Worm (Caenorhabditis elegans) whole organism, L1 larva: ENCODE results near the gene gldi-3.

Source experiments
- C04F5.9 ChIP-seq: sonication (generic microtip); optimal IDR thresholded peaks from 2 replicates; lab custom pipeline; 2016; ENCODE audit warnings: missing genetic modification characterization, missing compliant biosample characterization
- F16B12.6 ChIP-seq: fragments of 150-350 bp; optimal IDR thresholded peaks from 2 replicates; lab custom pipeline; 2014; ENCODE audit warnings: missing biosample characterization, missing genetic modification characterization
- Y116A8C.19 ChIP-seq: sonication (generic microtip); optimal IDR thresholded peaks from 2 replicates; lab custom pipeline; 2016; ENCODE audit warnings: missing compliant biosample characterization, missing genetic modification characterization, borderline replicate concordance
- blmp-1 ChIP-seq: fragments of 150-350 bp; optimal IDR thresholded peaks from 2 replicates; lab custom pipeline; 2014; ENCODE audit warnings: missing biosample characterization, missing genetic modification characterization
- ceh-82 ChIP-seq, 3 experiments: fragments of 150-350 bp in 1 of 3; sonication (generic microtip) in 2 of 3; optimal IDR thresholded peaks; 2 replicates each; lab custom pipeline; 2014 to 2017; ENCODE audit warnings: missing biosample characterization in 3 of 3, missing genetic modification characterization in 3 of 3
- ceh-88 ChIP-seq: fragments of 200-800 bp; sonication (Bioruptor generic); IDR thresholded peaks from 2 replicates; pipeline ENCODE4 v1.3.6; 2022; ENCODE audit warnings: missing genetic modification characterization, missing compliant biosample characterization
- dpl-1 ChIP-seq, 3 experiments: fragments of 150-350 bp in 2 of 3; sonication (generic microtip) in 1 of 3; optimal IDR thresholded peaks; 2 replicates each; lab custom pipeline; 2014 to 2017; ENCODE audit warnings: missing biosample characterization in 3 of 3, missing genetic modification characterization in 3 of 3, missing genetic modification reagents in 3 of 3
- dsc-1 ChIP-seq: sonication (generic microtip); optimal IDR thresholded peaks from 2 replicates; lab custom pipeline; 2016; ENCODE audit warnings: mild to moderate bottlenecking, missing genetic modification characterization, missing compliant biosample characterization
- efl-1 ChIP-seq, 4 experiments: fragments of 150-350 bp; optimal IDR thresholded peaks in 3 of 4; peaks in 1 of 4; 1 replicate in 1 of 4; 2 replicates in 3 of 4; lab custom pipeline; 2014; ENCODE audit warnings: missing biosample characterization in 2 of 4, missing genetic modification characterization in 2 of 4, missing genetic modification reagents in 2 of 4
- efl-3 ChIP-seq: fragments of 200-800 bp; sonication (Bioruptor generic); optimal IDR thresholded peaks from 2 replicates; lab custom pipeline; 2018; ENCODE audit warnings: mild to moderate bottlenecking, missing genetic modification characterization, missing compliant biosample characterization
- egl-27 ChIP-seq, 2 experiments: fragments of 150-350 bp in 1 of 2; sonication (generic microtip); optimal IDR thresholded peaks; 3 replicates each; lab custom pipeline; 2017 to 2018; ENCODE audit warnings: missing biosample characterization in 2 of 2, missing genetic modification characterization in 2 of 2, missing genetic modification reagents in 2 of 2
- elt-3 ChIP-seq, 6 experiments: fragments of 150-350 bp in 1 of 6; sonication (generic microtip); optimal IDR thresholded peaks; 2 replicates each; lab custom pipeline; 2017 to 2018; ENCODE audit warnings: missing biosample characterization in 6 of 6, missing genetic modification characterization in 6 of 6, inconsistent platforms in 1 of 6
- grh-1 ChIP-seq: fragments of 200-800 bp; sonication (Bioruptor generic); IDR thresholded peaks from 2 replicates; pipeline ENCODE4 v1.3.6; 2022; ENCODE audit warnings: missing genetic modification reagents, missing genetic modification characterization, missing compliant biosample characterization
- irx-1 ChIP-seq: sonication (generic microtip); optimal IDR thresholded peaks from 2 replicates; lab custom pipeline; 2016; ENCODE audit warnings: missing genetic modification characterization, missing compliant biosample characterization
- isw-1 ChIP-seq: fragments of 200-800 bp; sonication (Bioruptor generic); IDR thresholded peaks from 2 replicates; pipeline ENCODE4 v1.3.6; 2022; ENCODE audit warnings: missing genetic modification characterization, missing compliant biosample characterization
- jun-1 ChIP-seq: fragments of 150-350 bp; optimal IDR thresholded peaks from 2 replicates; lab custom pipeline; 2014; ENCODE audit warnings: missing biosample characterization, missing genetic modification reagents, missing genetic modification characterization
- lin-14 ChIP-seq: fragments of 200-800 bp; sonication (Bioruptor generic); optimal IDR thresholded peaks from 2 replicates; lab custom pipeline; 2018; ENCODE audit warnings: mild to moderate bottlenecking, missing genetic modification characterization, moderate library complexity, missing compliant biosample characterization
- lin-15B ChIP-seq: fragments of 150-350 bp; sonication (generic microtip); optimal IDR thresholded peaks from 3 replicates; lab custom pipeline; 2014; ENCODE audit warnings: missing biosample characterization, missing genetic modification characterization
- lin-35 ChIP-seq, 2 experiments: fragments of 150-350 bp; optimal IDR thresholded peaks; 2 replicates each; lab custom pipeline; 2014; ENCODE audit warnings: missing biosample characterization in 2 of 2, missing genetic modification characterization in 2 of 2, missing genetic modification reagents in 2 of 2
- lir-3 ChIP-seq: sonication (generic microtip); optimal IDR thresholded peaks from 2 replicates; lab custom pipeline; 2016; ENCODE audit warnings: mild to moderate bottlenecking, missing genetic modification characterization, moderate library complexity, missing compliant biosample characterization; ENCODE audit not compliant: poor library complexity
- lsy-2 ChIP-seq, 2 experiments: fragments of 150-350 bp; optimal IDR thresholded peaks; 2 replicates each; lab custom pipeline; 2014; ENCODE audit warnings: missing biosample characterization in 2 of 2, missing genetic modification characterization in 2 of 2
- mdl-1 ChIP-seq, 2 experiments: fragments of 150-350 bp; optimal IDR thresholded peaks; 2 replicates each; lab custom pipeline; 2014 to 2017; ENCODE audit warnings: missing biosample characterization in 2 of 2, missing genetic modification characterization in 2 of 2, inconsistent platforms in 1 of 2
- mep-1 ChIP-seq: fragments of 150-350 bp; optimal IDR thresholded peaks from 2 replicates; lab custom pipeline; 2014; ENCODE audit warnings: missing biosample characterization, missing genetic modification characterization
- nhr-19 ChIP-seq: fragments of 200-800 bp; sonication (Bioruptor generic); conservative IDR thresholded peaks from 2 replicates; pipeline ENCODE4 v1.3.6; 2022; ENCODE audit warnings: missing genetic modification characterization, missing compliant biosample characterization
- nhr-20 ChIP-seq: sonication (generic microtip); optimal IDR thresholded peaks from 2 replicates; lab custom pipeline; 2016; ENCODE audit warnings: mild to moderate bottlenecking, missing genetic modification characterization, missing compliant biosample characterization
- nhr-237 ChIP-seq: fragments of 150-350 bp; optimal IDR thresholded peaks from 2 replicates; lab custom pipeline; 2014; ENCODE audit warnings: missing biosample characterization, missing genetic modification characterization
- nhr-47 ChIP-seq: sonication (generic microtip); optimal IDR thresholded peaks from 2 replicates; lab custom pipeline; 2016; ENCODE audit warnings: mild to moderate bottlenecking, missing genetic modification characterization, moderate library complexity, missing compliant biosample characterization
- nhr-71 ChIP-seq: sonication (generic microtip); optimal IDR thresholded peaks from 2 replicates; lab custom pipeline; 2016; ENCODE audit warnings: mild to moderate bottlenecking, missing genetic modification characterization, moderate library complexity, missing compliant biosample characterization
- nhr-77 ChIP-seq: fragments of 150-350 bp; optimal IDR thresholded peaks from 2 replicates; lab custom pipeline; 2014; ENCODE audit warnings: missing biosample characterization, missing genetic modification characterization
- nhr-85 ChIP-seq: sonication (generic microtip); peaks from one replicate; lab custom pipeline; 2016; ENCODE audit warnings: missing genetic modification characterization, inconsistent platforms, missing compliant biosample characterization
- pag-3 ChIP-seq: sonication (generic microtip); optimal IDR thresholded peaks from 2 replicates; lab custom pipeline; 2017; ENCODE audit warnings: missing genetic modification characterization, mild to moderate bottlenecking, missing compliant biosample characterization, antibody characterized with exemption, borderline replicate concordance; ENCODE audit not compliant: insufficient read depth
- rnt-1 ChIP-seq: sonication (generic microtip); optimal IDR thresholded peaks from 2 replicates; lab custom pipeline; 2016; ENCODE audit warnings: mild to moderate bottlenecking, missing genetic modification characterization, moderate library complexity, missing compliant biosample characterization
- skn-1 ChIP-seq: fragments of 150-350 bp; optimal IDR thresholded peaks from 2 replicates; lab custom pipeline; 2014; ENCODE audit warnings: missing biosample characterization, missing genetic modification characterization
- snpc-4 ChIP-seq: fragments of 150-350 bp; optimal IDR thresholded peaks from 2 replicates; lab custom pipeline; 2014; ENCODE audit warnings: missing biosample characterization, missing genetic modification characterization
- snu-23 ChIP-seq: sonication (generic microtip); optimal IDR thresholded peaks from 2 replicates; lab custom pipeline; 2016; ENCODE audit warnings: missing genetic modification characterization, missing compliant biosample characterization
- sptf-1 ChIP-seq: fragments of 150-350 bp; optimal IDR thresholded peaks from 2 replicates; lab custom pipeline; 2014; ENCODE audit warnings: missing biosample characterization, missing genetic modification characterization
- swsn-7 ChIP-seq: sonication (generic microtip); optimal IDR thresholded peaks from 2 replicates; lab custom pipeline; 2016; ENCODE audit warnings: missing genetic modification characterization, missing compliant biosample characterization
- tbx-2 ChIP-seq: sonication (generic microtip); optimal IDR thresholded peaks from 2 replicates; lab custom pipeline; 2016; ENCODE audit warnings: missing genetic modification characterization, missing compliant biosample characterization
- unc-130 ChIP-seq: fragments of 150-350 bp; optimal IDR thresholded peaks from 2 replicates; lab custom pipeline; 2017; ENCODE audit warnings: missing biosample characterization, missing genetic modification characterization, inconsistent platforms
- unc-62 ChIP-seq: fragments of 150-350 bp; optimal IDR thresholded peaks from 2 replicates; lab custom pipeline; 2014; ENCODE audit warnings: missing biosample characterization, missing genetic modification reagents, missing genetic modification characterization
- unc-86 ChIP-seq: sonication (generic microtip); optimal IDR thresholded peaks from 2 replicates; lab custom pipeline; 2016; ENCODE audit warnings: missing genetic modification characterization, missing compliant biosample characterization
- vab-15 ChIP-seq: sonication (generic microtip); optimal IDR thresholded peaks from 2 replicates; lab custom pipeline; 2017; ENCODE audit warnings: missing genotype, mild to moderate bottlenecking, missing genetic modification characterization, missing compliant biosample characterization
- xbp-1 ChIP-seq: sonication (generic microtip); optimal IDR thresholded peaks from 2 replicates; lab custom pipeline; 2016; ENCODE audit warnings: missing genetic modification characterization, missing compliant biosample characterization
- zip-4 ChIP-seq: fragments of 200-800 bp; sonication (Bioruptor generic); optimal IDR thresholded peaks from 2 replicates; lab custom pipeline; 2018; ENCODE audit warnings: mild to moderate bottlenecking, missing genetic modification characterization, moderate library complexity, missing compliant biosample characterization
- ztf-4 ChIP-seq: fragments of 150-350 bp; optimal IDR thresholded peaks from 2 replicates; lab custom pipeline; 2014; ENCODE audit warnings: missing biosample characterization, missing genetic modification characterization

Gene gldi-3

DNA sequence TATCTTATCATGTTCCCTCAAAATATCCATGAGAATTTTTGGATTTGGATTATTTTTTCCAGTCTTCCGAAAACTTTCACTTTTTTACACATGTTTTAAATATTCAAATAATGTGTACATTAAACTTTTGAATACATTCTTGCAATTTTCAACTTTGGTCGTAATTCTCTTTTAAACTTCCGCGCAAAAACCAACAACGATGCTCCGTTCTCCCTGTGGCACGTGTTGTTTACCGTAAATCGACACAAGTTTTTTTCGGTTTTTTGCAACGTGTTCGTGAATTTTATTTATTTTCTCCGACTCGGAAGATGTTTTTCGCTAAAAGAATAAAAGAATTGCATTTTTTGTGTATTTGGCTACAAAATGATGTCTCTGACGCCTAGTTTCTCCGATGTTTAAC lies 37.1 kb downstream of the gldi-3 start:
- peak; percentile 16 for TF ChIP-seq F16B12.6 (tag; lab: Kevin White, UChicago)
- no peak for TF ChIP-seq snpc-4 (tag; lab: Kevin White, UChicago)
- peak; percentile 68 for TF ChIP-seq mep-1
- peak; percentile 67 for TF ChIP-seq nhr-71 (tag; lab: Kevin White, UChicago)
- TF ChIP-seq ceh-88 (GFP tag; lab: Robert Waterston, UW): peak; percentile 48
- peak; percentile 51 for TF ChIP-seq nhr-20 (tag; lab: Kevin White, UChicago)
- TF ChIP-seq zip-4 (GFP tag; lab: Kevin White, UChicago): no peak
- TF ChIP-seq egl-27 (tag; optimal IDR thresholded peaks at IDR 0.05; lab: Kevin White, UChicago): no peak
- TF ChIP-seq lir-3 (tag; lab: Kevin White, UChicago): no peak
- TF ChIP-seq vab-15 (tag; lab: Kevin White, UChicago): no peak
- TF ChIP-seq pag-3 (tag; lab: Kevin White, UChicago): no peak
- no peak for TF ChIP-seq sptf-1 (tag; lab: Kevin White, UChicago)
- TF ChIP-seq nhr-47: peak; percentile 65
- TF ChIP-seq lin-15B (tag; lab: Kevin White, UChicago): peak; percentile 41
- peak; percentile 15 for TF ChIP-seq nhr-77 (tag; lab: Kevin White, UChicago)
- TF ChIP-seq nhr-85: peak; percentile 75
- peak; percentile 69 for TF ChIP-seq snu-23
- peak; percentile 75 to 95 for TF ChIP-seq efl-1 (optimal IDR thresholded peaks at IDR 0.05; lab: Kevin White, UChicago)
- peak; percentile 94 to 99 for TF ChIP-seq efl-1 (GFP tag; optimal IDR thresholded peaks at IDR 0.05 in 1 of 2; lab: Kevin White, UChicago)
- peak; percentile 10 for TF ChIP-seq dsc-1 (tag; lab: Kevin White, UChicago)
- TF ChIP-seq rnt-1 (tag; lab: Kevin White, UChicago): peak; percentile 54
- TF ChIP-seq lin-35 (GFP tag; optimal IDR thresholded peaks at IDR 0.05; lab: Kevin White, UChicago): peak; percentile 92 to 95
- peak; percentile 49 for TF ChIP-seq blmp-1 (tag; lab: Kevin White, UChicago)
- no peak for TF ChIP-seq C04F5.9 (tag; lab: Kevin White, UChicago)
- TF ChIP-seq jun-1: peak; percentile 6
- peak in 1 of 2 experiments; percentile 47 for TF ChIP-seq mdl-1 (tag; optimal IDR thresholded peaks at IDR 0.05; lab: Kevin White, UChicago)
- TF ChIP-seq tbx-2 (tag; lab: Kevin White, UChicago): peak; percentile 60
- peak; percentile 54 for TF ChIP-seq swsn-7 (tag; lab: Kevin White, UChicago)
- TF ChIP-seq skn-1: peak; percentile 46
- TF ChIP-seq xbp-1 (tag; lab: Kevin White, UChicago): peak; percentile 68
- 0 out of 2 replicates have a peak, but pooled peaks have one; percentile 6 for TF ChIP-seq grh-1 (GFP tag; lab: Robert Waterston, UW)
- peak; percentile 34 for TF ChIP-seq unc-86
- TF ChIP-seq nhr-237: peak; percentile 14
- no peak for TF ChIP-seq Y116A8C.19
- peak; percentile 49; the same call in 1 of the 2 replicates for TF ChIP-seq isw-1 (GFP tag; lab: Robert Waterston, UW)
- peak; percentile 49 for TF ChIP-seq unc-130
- peak; percentile 72 to 79 for TF ChIP-seq lsy-2 (tag; optimal IDR thresholded peaks at IDR 0.05; lab: Kevin White, UChicago)
- peak; percentile 88 to 95 (median 93) for TF ChIP-seq dpl-1 (GFP tag; optimal IDR thresholded peaks at IDR 0.05; lab: Kevin White, UChicago)
- TF ChIP-seq ceh-82 (tag; optimal IDR thresholded peaks at IDR 0.05; lab: Kevin White, UChicago): peak; percentile 4 to 40 (median 36)
- TF ChIP-seq nhr-19 (GFP tag; lab: Robert Waterston, UW): peak; percentile 41; the same call in 1 of the 2 replicates
- TF ChIP-seq efl-3: no peak
- TF ChIP-seq irx-1 (tag; lab: Kevin White, UChicago): peak; percentile 2
- peak; percentile 59 for TF ChIP-seq lin-14
- TF ChIP-seq, all 84 proteins: peak for 32

- peak; percentile 13 for TF ChIP-seq nhr-20 (tag; lab: Kevin White, UChicago)
- TF ChIP-seq lin-15B (tag; lab: Kevin White, UChicago): no peak
- TF ChIP-seq efl-1 (optimal IDR thresholded peaks at IDR 0.05; lab: Kevin White, UChicago): no peak
- peak in 1 of 2 experiments; percentile 64 for TF ChIP-seq efl-1 (GFP tag; optimal IDR thresholded peaks at IDR 0.05 in 1 of 2; lab: Kevin White, UChicago)
- no peak for TF ChIP-seq ztf-4 (tag; lab: Kevin White, UChicago)
- no peak for TF ChIP-seq ceh-82 (tag; optimal IDR thresholded peaks at IDR 0.05; lab: Kevin White, UChicago)
- peak; percentile 87 for TF ChIP-seq blmp-1 (tag; lab: Kevin White, UChicago)
- no peak for TF ChIP-seq unc-62
- TF ChIP-seq dpl-1 (GFP tag; optimal IDR thresholded peaks at IDR 0.05; lab: Kevin White, UChicago): no peak
- TF ChIP-seq nhr-85: peak; percentile 46
- peak in 1 of 6 experiments; percentile 26 for TF ChIP-seq elt-3 (tag; optimal IDR thresholded peaks at IDR 0.05; lab: Kevin White, UChicago)
- peak in 1 of 2 experiments; percentile 11 for TF ChIP-seq lin-35 (GFP tag; optimal IDR thresholded peaks at IDR 0.05; lab: Kevin White, UChicago)
These were observed 38.3 kb downstream of the gldi-3 start for ce11 chrII:9241610-9242009.
